Worm (Caenorhabditis elegans): Measurements from ENCODE around the gene mlc-4.
A peak's percentile ranks its signal among the peaks of the same experiment; 100 is the strongest.

DNA sequence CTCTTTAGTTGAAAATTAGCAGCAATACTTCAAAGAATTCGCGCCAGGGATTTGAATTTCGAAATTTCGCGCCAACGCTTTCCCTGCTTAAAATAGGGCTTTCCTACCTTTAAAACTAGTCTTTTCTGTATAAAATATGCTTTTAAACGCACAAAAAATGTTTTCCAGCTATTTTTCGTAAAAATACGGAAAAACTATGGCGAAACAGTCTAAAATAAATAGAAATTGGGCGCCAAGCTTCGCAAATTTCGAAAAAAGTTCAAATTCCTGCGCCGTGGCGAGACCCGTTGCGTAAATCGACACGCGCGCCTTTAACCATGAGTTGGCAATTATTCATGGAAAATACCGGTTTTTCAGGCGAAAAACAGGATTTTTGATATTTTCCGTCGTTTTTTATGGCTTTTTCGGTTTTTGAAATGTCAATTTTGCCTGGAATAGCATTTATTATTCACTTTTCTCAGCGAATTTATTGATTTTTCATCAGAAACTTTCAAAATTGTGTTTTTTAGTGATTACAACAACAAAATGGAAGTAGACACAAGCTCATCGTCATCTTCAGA, 10.8 kb upstream of the mlc-4 start, which contains the start of the genes npp-9 and F59A2.5:
- TF ChIP-seq tbx-7 (tag; optimal IDR thresholded peaks at IDR 0.05) (no peak), fkh-10 (GFP tag; optimal IDR thresholded peaks at IDR 0.05) (no peak), ama-1 (optimal IDR thresholded peaks at IDR 0.05) (no peak), odd-2 (tag; optimal IDR thresholded peaks at IDR 0.05) (no peak), nhr-232 (tag; optimal IDR thresholded peaks at IDR 0.05) (no peak), ref-2 (tag; optimal IDR thresholded peaks at IDR 0.05) (no peak), nhr-11 (tag; optimal IDR thresholded peaks at IDR 0.05) (no peak), hlh-30 (tag; optimal IDR thresholded peaks at IDR 0.05; ENCODE audit: insufficient read depth) (no peak), unc-42 (tag; optimal IDR thresholded peaks at IDR 0.05) (no peak), tbx-2 (tag; optimal IDR thresholded peaks at IDR 0.05) (peak; percentile 8), ceh-24 (tag; optimal IDR thresholded peaks at IDR 0.05) (no peak), ets-4 (tag; optimal IDR thresholded peaks at IDR 0.05) (no peak)

Measured in whole organism, late embryonic.